Fruit fly (Drosophila melanogaster): Measurements from ENCODE around the gene SmydA-3.

SmydA-3 gene

DNA sequence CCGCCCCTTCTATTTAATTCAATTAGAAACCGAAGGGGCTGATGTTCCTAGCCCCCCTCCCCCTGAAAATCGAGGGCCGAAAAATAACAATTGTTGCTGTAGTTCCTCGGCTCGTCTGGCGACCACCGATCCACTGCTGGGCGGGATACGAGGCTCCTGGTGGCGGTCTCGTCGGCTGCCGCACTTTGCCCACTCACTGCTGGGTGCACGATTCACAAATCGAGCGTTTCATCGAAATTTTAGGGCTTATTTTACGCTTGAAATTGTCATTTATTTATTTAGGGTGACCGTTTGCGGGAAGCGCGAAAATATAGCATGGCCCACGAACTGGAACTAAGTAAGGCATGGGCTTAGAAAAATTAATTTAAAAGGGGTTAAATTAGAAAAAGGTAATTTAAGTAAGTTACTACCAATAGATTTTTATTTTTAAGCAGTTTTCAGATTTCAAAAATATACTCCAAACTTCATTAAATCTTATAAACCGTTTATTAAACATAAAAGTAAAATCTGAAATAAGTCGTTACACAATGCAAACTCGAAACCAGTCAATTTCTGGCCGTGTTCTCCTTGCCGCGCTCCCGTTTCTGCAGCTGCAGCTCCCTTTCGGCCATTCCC is 6.5 kb downstream of the SmydA-3 start, which contains the start of gene Dnz1 (continued):
- TF ChIP-seq PHDP (tag; optimal IDR thresholded peaks at IDR 0.05) (peak; percentile 38), CG17802 (tag; optimal IDR thresholded peaks at IDR 0.05) (no peak), ranshi (GFP tag; IDR thresholded peaks at IDR 0.05) (no peak), fru (optimal IDR thresholded peaks at IDR 0.05) (no peak), CG17359 (tag; optimal IDR thresholded peaks at IDR 0.05) (peak; percentile 65), Dref (GFP tag; IDR thresholded peaks at IDR 0.05) (no peak), zfh1 (GFP tag; IDR thresholded peaks at IDR 0.05) (no peak; the same call in 2 of the 3 replicates), CG7786 (GFP tag; optimal IDR thresholded peaks at IDR 0.05) (no peak), CG13296 (GFP tag; optimal IDR thresholded peaks at IDR 0.05) (peak; percentile 48), CG17912 (GFP tag; optimal IDR thresholded peaks at IDR 0.05) (no peak), CG8944 (GFP tag; optimal IDR thresholded peaks at IDR 0.05) (peak; percentile 18), CG4360 (GFP tag; IDR thresholded peaks at IDR 0.05) (no peak), HHEX (GFP tag; optimal IDR thresholded peaks at IDR 0.05) (peak; percentile 1), MBD-R2 (GFP tag; IDR thresholded peaks at IDR 0.05) (peak; percentile 67), CG15073 (GFP tag; optimal IDR thresholded peaks at IDR 0.05) (no peak), vnd (GFP tag; IDR thresholded peaks at IDR 0.05; ENCODE audit: partially characterized antibody) (no peak), odd (GFP tag; optimal IDR thresholded peaks at IDR 0.05) (no peak), Rx (GFP tag; IDR thresholded peaks at IDR 0.05) (peak; percentile 45)

dm6 chr2L:10858064-10859047 is 8.4 kb downstream of the SmydA-3 start, which contains the start of the genes aurB and Stam:
Gene aurB, minus strand, starts transcription at chr2L:10858094.
Gene Stam, plus strand, starts transcription at chr2L:10858536.
- TF ChIP-seq CG33557 (GFP tag; optimal IDR thresholded peaks at IDR 0.05) (peak; percentile 24), CG18262 (tag; optimal IDR thresholded peaks at IDR 0.05) (peak; percentile 69), B-H2 (GFP tag; optimal IDR thresholded peaks at IDR 0.05) (peak; percentile 42), CG4617 (GFP tag; optimal IDR thresholded peaks at IDR 0.05; ENCODE audit: borderline replicate concordance) (peak; percentile 56), Bgb (GFP tag; IDR thresholded peaks at IDR 0.05; ENCODE audit: partially characterized antibody) (no peak), CG9727 (GFP tag; optimal IDR thresholded peaks at IDR 0.05) (peak; percentile 59), CG17829 (tag; optimal IDR thresholded peaks at IDR 0.05) (peak; percentile 75), CG9437 (GFP tag; optimal IDR thresholded peaks at IDR 0.05) (peak; percentile 50), Awh (GFP tag; IDR thresholded peaks at IDR 0.05) (0 out of 2 replicates have a peak, but pooled peaks have one; percentile 36), sens (GFP tag) (peak; percentile 17), tin (GFP tag; optimal IDR thresholded peaks at IDR 0.05) (peak; percentile 12), Usf (GFP tag; optimal IDR thresholded peaks at IDR 0.05) (no peak), Optix (GFP tag; IDR thresholded peaks at IDR 0.05) (no peak), CG31441 (GFP tag; IDR thresholded peaks at IDR 0.05) (peak; percentile 89), Hr51 (GFP tag; optimal IDR thresholded peaks at IDR 0.05) (peak in 1 of 2 experiments; percentile 70), CG13894 (tag; optimal IDR thresholded peaks at IDR 0.05) (peak; percentile 41), Poxn (GFP tag; IDR thresholded peaks at IDR 0.05) (no peak), gem (tag; optimal IDR thresholded peaks at IDR 0.05) (peak; percentile 82), zf30C (GFP tag; optimal IDR thresholded peaks at IDR 0.05) (no peak), CG30020 (tag; optimal IDR thresholded peaks at IDR 0.05) (peak; percentile 57), tap (tag; optimal IDR thresholded peaks at IDR 0.05) (peak; percentile 29), caup (GFP tag; optimal IDR thresholded peaks at IDR 0.05; ENCODE audit: severe bottlenecking) (peak; percentile 13), dpn (GFP tag; optimal IDR thresholded peaks at IDR 0.05) (peak in 1 of 2 experiments; percentile 43), lab (GFP tag; optimal IDR thresholded peaks at IDR 0.05) (peak; percentile 62), odd (GFP tag; optimal IDR thresholded peaks at IDR 0.05) (no peak), CG12155 (GFP tag; optimal IDR thresholded peaks at IDR 0.05) (peak; percentile 24), CG4282 (GFP tag; optimal IDR thresholded peaks at IDR 0.05) (no peak), gfzf (GFP tag; optimal IDR thresholded peaks at IDR 0.05) (peak; percentile 64), CG42726 (GFP tag; IDR thresholded peaks at IDR 0.05; ENCODE audit: partially characterized antibody) (no peak), CG18619 (GFP tag; optimal IDR thresholded peaks at IDR 0.05) (peak; percentile 40)

All from whole organism, embryonic.